Fruit fly (Drosophila melanogaster): ENCODE data around the gene PpD3.

PpD3 gene

DNA sequence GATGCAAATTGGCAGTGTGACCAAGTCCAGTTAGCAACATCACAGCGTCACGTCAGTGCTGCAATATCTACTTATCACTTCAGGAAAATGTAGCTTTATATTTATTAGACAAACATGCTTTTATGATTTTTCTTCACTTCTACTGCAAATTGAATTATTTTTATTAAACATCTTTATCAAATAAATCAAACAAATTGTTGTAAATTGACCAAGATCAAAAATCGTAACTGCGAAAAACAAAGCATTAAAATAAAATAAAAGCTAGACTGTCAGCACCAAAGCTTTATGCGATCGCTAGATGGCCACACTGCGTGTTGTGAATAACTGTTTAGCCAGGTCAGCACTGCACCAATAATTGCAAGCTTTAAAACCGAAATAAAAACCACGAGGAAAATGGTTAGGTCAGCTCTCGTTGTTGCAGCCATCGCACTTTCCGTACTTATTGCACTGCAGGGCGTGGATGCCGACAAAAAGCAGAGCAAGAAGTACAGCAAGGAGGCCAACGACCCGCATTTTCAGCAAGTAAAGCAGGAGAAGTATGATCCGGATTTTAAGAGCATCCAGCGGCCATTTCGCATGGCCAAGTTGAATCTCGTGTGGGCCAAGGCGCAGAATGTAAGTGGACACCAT, 43.6 kb downstream of the PpD3 start, which contains the start of the genes CG12945 and CG8507 (continued):
- no peak for TF ChIP-seq Nf-YA (GFP tag; IDR thresholded peaks at IDR 0.05)
- TF ChIP-seq CG11247 (GFP tag; IDR thresholded peaks at IDR 0.05) = no peak
- TF ChIP-seq CG33557 (GFP tag; optimal IDR thresholded peaks at IDR 0.05) = no peak
- no peak for TF ChIP-seq ap (GFP tag; IDR thresholded peaks at IDR 0.05)
- peak; percentile 8 for TF ChIP-seq nom (GFP tag; optimal IDR thresholded peaks at IDR 0.05)
- TF ChIP-seq CG1529 (GFP tag; optimal IDR thresholded peaks at IDR 0.05) = no peak
- no peak for TF ChIP-seq CG3407 (GFP tag; optimal IDR thresholded peaks at IDR 0.05)
- peak; percentile 35 for TF ChIP-seq CG10267 (tag; optimal IDR thresholded peaks at IDR 0.05)
- TF ChIP-seq Antp (GFP tag; optimal IDR thresholded peaks at IDR 0.05) = peak; percentile 12
- TF ChIP-seq CG30403 (GFP tag; optimal IDR thresholded peaks at IDR 0.05) = peak; percentile 67
- peak; percentile 41 for TF ChIP-seq NfI (GFP tag; optimal IDR thresholded peaks at IDR 0.05)
- peak; percentile 46 for TF ChIP-seq tin (GFP tag; optimal IDR thresholded peaks at IDR 0.05)
- TF ChIP-seq CG15696 (tag; optimal IDR thresholded peaks at IDR 0.05) = peak; percentile 48
- no peak for TF ChIP-seq CG33213 (GFP tag; optimal IDR thresholded peaks at IDR 0.05)
- no peak for TF ChIP-seq CG12236 (GFP tag; optimal IDR thresholded peaks at IDR 0.05)
- TF ChIP-seq C15 (GFP tag; IDR thresholded peaks at IDR 0.05) = no peak
- no peak for TF ChIP-seq unpg (GFP tag; optimal IDR thresholded peaks at IDR 0.05)
- TF ChIP-seq D19A (tag; optimal IDR thresholded peaks at IDR 0.05) = no peak
- no peak for TF ChIP-seq CG1647 (GFP tag; optimal IDR thresholded peaks at IDR 0.05)
- TF ChIP-seq Hr78 (GFP tag; optimal IDR thresholded peaks at IDR 0.05) = no peak
- TF ChIP-seq inv (GFP tag; IDR thresholded peaks at IDR 0.05; ENCODE audit: partially characterized antibody) = no peak
- peak; percentile 96 for TF ChIP-seq Sry-β (GFP tag; optimal IDR thresholded peaks at IDR 0.05)
- no peak for TF ChIP-seq Opbp (GFP tag; IDR thresholded peaks at IDR 0.05; ENCODE audit: partially characterized antibody)
- peak; percentile 65 for TF ChIP-seq stwl (tag; optimal IDR thresholded peaks at IDR 0.05)
- no peak for TF ChIP-seq NC2α (GFP tag; optimal IDR thresholded peaks at IDR 0.05)
- no peak for TF ChIP-seq CG31365 (tag; optimal IDR thresholded peaks at IDR 0.05)
- TF ChIP-seq hb (GFP tag; IDR thresholded peaks at IDR 0.05; ENCODE audit: partially characterized antibody) = no peak
- no peak for TF ChIP-seq exex (tag; optimal IDR thresholded peaks at IDR 0.05)
- peak; percentile 32 for TF ChIP-seq Dp (GFP tag; optimal IDR thresholded peaks at IDR 0.05)
- no peak for TF ChIP-seq ac (GFP tag; optimal IDR thresholded peaks at IDR 0.05)
- no peak for TF ChIP-seq amos (GFP tag; IDR thresholded peaks at IDR 0.05; ENCODE audit: partially characterized antibody)
- peak; percentile 31 for TF ChIP-seq CG8924 (tag; optimal IDR thresholded peaks at IDR 0.05)
- TF ChIP-seq CG10462 (GFP tag; optimal IDR thresholded peaks at IDR 0.05) = no peak
- TF ChIP-seq zen2 (GFP tag; IDR thresholded peaks at IDR 0.05; ENCODE audit: partially characterized antibody) = no peak
- no peak for TF ChIP-seq Stat92E (GFP tag; optimal IDR thresholded peaks at IDR 0.05)
- TF ChIP-seq nau (GFP tag; optimal IDR thresholded peaks at IDR 0.05) = no peak
- no peak for TF ChIP-seq HHEX (GFP tag; optimal IDR thresholded peaks at IDR 0.05)
- no peak for TF ChIP-seq hkb (optimal IDR thresholded peaks at IDR 0.05)
- TF ChIP-seq hkb (GFP tag; IDR thresholded peaks at IDR 0.05) = no peak
- no peak for TF ChIP-seq prd (optimal IDR thresholded peaks at IDR 0.05)
- peak; percentile 54; the same call in 1 of the 3 replicates for TF ChIP-seq prd (GFP tag; IDR thresholded peaks at IDR 0.05)
- TF ChIP-seq Awh (GFP tag; IDR thresholded peaks at IDR 0.05) = no peak
- no peak for TF ChIP-seq CG7357 (GFP tag; IDR thresholded peaks at IDR 0.05)
- peak; percentile 17 for TF ChIP-seq CG3281 (GFP tag; optimal IDR thresholded peaks at IDR 0.05)
- no peak for TF ChIP-seq bab2 (GFP tag; optimal IDR thresholded peaks at IDR 0.05)
- TF ChIP-seq ci (GFP tag; IDR thresholded peaks at IDR 0.05) = no peak
- no peak for TF ChIP-seq Hmx (GFP tag; optimal IDR thresholded peaks at IDR 0.05)
- TF ChIP-seq Asciz (GFP tag; optimal IDR thresholded peaks at IDR 0.05) = no peak
- TF ChIP-seq Sox102F (GFP tag; optimal IDR thresholded peaks at IDR 0.05) = no peak
- no peak for TF ChIP-seq CG11093 (GFP tag; IDR thresholded peaks at IDR 0.05)

Measured in whole organism, embryonic.